Fruit fly (Drosophila melanogaster) whole organism, larva: ENCODE data around the gene CG4768.
A peak's percentile ranks its signal among the peaks of the same experiment; 100 is the strongest.

Source experiments
- noc ChIP-seq: fragments of 200-800 bp; sonication (Bioruptor generic); optimal IDR thresholded peaks from 3 replicates; lab custom pipeline; 2019; ENCODE audit warnings: missing biosample characterization, mild to moderate bottlenecking, missing genetic modification characterization, moderate library complexity

The CG4768 gene

DNA sequence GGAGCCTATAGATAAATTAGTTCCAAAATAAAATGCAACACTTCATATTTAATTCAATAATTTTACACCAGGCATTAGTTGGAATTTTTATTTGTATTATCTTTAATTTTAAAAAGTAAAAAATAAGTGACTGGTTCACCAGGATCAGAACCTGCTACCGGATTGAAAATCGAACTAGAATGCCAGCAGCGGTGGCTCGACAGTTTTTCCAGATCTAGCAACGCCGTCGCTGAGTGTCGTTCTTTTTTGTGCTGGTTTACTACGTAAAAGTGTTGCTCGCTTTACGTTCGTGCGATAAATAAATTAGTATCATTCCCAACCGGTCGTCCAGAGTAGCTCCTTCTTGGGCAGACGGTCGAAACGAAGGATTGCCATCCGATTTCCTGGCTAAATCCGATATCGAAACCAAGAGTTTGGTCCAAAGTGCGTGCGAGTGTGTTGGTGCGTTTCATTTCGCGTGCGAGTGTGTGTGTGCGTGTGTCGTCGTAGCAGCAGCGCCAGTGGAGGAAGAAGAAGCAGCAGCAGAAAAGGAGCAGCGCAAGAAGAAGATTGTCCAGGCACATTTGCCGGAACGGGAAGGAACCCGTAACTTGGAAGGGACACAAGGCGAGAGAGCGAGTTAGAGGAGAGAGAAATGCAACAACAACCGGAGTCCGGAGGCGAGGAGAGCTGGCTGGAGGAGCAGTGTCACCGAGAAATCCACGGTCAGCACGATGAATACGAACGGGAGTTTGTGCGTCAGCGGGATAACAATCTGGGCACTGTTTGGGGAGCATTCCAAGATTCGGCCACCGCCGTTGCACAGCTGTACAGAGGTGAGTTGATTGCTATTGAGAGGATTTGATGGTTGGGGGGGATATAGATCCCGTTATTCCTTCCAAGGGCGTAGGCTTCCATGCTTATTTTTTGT, at the start of gene CG4768:
Gene CG4768, plus strand, starts transcription at position 200 of the 910 bp plus-strand sequence.
- no peak for TF ChIP-seq noc (tag; lab: Kevin White, UChicago)

DNA sequence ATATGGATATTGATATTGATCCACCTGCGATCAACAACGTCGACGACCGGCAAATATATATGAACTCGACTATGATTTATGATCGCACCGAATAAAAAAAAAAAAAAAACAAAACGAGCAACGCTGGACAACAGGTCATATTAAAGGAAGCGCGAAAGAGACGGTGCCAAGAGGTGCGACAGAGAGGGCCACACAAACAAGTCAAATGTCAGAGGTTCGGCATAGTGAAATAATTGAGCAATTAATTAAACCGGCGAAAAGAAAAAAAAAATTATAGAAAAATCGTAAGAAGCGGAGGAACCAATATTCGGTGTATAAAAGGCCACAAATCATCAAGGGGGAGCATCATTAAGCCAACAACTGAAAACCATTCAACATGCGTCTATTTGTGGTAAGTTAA, 49.4 kb upstream of the CG4768 start, which contains the start of gene Twdlalpha:
Gene Twdlalpha, plus strand, starts transcription at position 301 of the 400 bp plus-strand sequence.
- TF ChIP-seq noc (tag; lab: Kevin White, UChicago), result no peak

DNA sequence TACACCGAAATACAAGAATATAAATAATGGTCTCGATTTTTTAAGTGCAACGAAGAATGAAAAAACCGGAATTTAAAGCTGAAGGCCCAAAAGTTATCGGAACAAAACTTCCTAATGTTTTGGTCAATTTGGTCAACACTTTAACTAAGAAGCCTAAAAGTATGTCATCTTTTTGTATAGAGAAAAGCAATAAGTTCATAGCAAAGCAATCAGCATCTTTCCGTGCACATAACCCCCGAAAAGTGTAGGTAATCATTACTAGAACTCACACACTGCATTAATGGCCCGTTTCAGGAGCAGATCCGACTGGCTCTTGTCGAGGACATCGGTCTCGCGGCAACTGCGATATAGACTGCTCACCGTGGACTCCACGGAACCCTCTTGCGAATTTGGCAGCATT, 47.6 kb upstream of the CG4768 start:
- TF ChIP-seq noc (tag; lab: Kevin White, UChicago), result no peak

DNA sequence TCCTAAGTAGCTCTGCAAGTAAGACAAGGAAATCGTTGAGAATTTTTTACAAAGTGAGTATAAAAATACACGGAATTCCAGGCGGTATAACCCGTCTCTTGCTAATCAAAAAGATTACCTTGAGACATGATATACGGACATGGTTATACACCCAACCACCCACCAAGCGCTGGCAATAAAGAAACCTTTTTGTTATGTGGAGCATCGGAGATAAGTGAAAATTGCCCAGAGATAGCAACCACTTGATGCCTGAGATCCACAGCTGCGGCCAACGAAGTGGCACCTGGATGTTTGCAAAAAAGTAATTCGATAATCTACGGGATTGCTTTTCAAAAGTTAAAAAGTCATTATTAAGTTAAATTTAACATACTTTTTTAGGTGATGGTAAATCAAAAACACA, 46.0 kb upstream of the CG4768 start:
- no peak for TF ChIP-seq noc (tag; lab: Kevin White, UChicago)

DNA sequence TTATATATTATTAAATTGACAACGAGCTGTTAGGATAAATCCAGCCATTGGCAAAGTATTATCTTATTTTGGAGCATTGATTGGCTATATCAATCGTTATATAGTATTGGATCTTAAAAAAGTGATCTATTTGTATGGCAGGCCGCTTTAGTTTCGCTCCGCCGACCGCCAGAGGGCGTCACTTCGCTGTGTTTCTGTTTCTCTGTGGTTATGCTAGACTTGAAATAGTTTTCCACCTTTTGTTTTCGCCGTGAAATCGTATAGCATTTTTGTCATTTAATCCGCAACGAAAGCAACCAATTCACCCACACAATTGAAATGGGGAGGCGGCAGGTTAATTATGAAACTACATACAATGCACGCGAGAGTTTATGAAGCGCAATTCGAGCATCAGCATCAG, 45.1 kb upstream of the CG4768 start:
- no peak for TF ChIP-seq noc (tag; lab: Kevin White, UChicago)

DNA sequence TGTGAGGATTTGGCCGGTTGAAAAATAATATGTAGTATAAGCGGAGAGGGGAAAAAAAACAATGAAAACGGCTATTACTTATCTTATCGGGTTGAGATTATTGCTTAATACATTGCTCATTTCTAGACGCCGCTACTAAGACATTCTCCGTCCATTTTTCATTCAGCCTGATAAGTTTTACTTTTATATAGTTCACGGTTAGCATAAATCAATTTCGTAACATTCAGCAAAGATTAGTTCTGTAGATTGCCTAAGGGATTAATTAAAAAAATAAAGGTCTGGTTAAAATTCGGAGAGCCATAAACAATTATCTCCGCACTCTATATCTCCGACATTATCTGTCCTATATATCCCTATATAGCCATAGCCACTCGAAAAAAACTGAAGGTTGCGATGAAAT, 44.5 kb upstream of the CG4768 start:
- TF ChIP-seq noc (tag; lab: Kevin White, UChicago), result peak; percentile 85

DNA sequence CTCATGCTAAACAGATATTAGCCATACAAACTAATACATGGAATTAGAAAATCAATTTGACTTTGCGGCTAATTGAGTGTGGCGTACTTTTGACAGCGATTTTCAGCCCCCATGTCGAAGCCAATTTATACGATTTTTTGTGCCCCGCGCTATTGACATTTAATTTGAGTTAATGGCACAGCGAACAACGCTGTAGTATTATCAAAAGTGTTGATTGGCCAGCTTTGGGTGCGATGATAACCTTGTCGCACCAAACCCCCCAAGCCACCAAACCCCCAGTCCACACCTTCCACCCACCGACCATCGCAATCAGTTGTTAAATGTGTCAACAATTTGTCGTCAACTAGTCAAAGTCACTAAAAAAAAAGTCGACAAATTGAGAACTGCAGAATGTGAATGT, 42.6 kb upstream of the CG4768 start:
- TF ChIP-seq noc (tag; lab: Kevin White, UChicago), result peak; percentile 68

DNA sequence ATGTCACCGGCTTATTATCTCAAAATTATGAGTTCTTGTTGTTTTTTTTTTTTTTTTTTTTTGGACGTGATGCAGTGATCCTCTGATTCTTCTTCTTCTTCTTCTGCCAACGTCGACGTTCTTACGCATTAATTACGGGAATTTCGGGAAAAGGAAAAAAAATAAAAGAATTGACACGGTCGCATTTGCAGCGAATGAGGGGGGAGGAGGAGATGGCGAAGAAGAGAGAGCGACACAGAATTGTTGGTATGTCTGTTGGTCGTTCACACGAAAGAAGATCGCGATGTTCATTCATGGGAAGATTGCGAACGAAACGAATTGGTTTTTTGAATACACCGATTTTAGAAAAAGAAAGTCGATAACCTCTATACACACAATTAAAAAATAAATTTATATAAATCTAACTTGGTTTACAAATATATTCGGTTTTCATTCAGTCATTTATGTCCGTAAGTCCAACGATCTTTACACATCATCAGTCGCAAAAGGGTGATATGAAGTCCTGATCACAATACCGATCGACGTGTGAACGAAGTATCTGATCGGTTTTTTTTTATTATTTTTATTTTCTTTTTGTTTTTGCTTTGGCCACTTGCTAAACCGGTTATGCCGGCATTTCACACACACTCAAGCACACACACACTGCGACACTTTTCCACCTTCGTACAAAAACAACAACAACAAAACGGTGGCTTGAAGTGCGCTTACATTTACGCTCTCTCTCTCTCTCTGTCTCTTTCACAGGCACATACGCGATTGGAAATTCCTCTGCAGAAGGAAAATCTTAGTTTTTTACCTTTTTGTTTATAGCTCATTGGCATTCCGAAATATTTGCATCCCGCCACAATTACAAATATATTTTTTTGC, 41.0 kb upstream of the CG4768 start:
- peak; percentile 82 for TF ChIP-seq noc (tag; lab: Kevin White, UChicago)

DNA sequence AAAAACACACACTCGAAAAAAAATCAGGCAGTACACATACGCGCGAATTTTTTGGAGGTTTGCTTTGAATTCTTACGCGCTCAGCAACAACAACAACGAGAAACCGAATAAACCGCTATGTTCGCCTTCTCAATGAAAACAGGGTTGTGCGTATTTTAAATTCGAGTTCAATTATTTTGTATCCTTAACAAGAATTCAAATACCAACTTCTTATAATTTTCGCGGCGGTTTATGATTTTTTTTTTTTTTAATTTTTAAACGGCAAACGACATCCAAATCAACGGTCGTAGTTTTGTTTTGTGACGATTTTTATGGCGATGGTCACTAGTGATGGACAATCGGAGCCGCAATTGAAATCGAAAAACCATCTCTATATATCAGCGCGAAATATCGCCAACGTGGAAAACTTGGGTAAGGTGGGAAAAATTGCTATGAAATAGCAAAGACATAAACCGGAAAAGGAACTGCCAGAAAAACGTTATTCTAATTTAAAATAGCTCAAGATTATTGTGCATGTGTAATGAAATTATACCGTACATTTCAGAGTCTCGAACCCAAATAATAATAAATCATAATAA, 40.3 kb upstream of the CG4768 start, which contains the start of gene goe:
Gene goe, minus strand, starts transcription at position 332 of the 578 bp plus-strand sequence.
- TF ChIP-seq noc (tag; lab: Kevin White, UChicago), result peak; percentile 56

DNA sequence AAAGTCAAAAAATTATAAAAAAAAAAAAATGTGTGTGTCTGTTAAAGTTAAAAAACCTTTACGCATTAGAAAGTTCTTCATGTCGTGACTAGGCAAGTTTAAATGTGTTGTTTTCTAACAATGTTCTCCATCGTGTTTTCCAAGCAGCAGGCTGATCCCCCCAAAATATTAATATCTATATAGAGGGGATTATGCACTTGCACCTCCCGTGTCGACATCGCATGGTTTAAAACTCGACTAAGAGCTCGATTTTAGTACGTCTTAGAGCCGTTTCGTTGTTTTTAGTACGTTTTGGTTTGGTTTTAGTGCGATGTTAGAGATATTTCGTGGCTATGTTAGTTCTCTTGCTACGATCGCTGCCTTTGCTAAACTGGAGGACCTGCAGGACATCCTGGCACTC, 38.9 kb upstream of the CG4768 start:
- TF ChIP-seq noc (tag; lab: Kevin White, UChicago), result no peak

DNA sequence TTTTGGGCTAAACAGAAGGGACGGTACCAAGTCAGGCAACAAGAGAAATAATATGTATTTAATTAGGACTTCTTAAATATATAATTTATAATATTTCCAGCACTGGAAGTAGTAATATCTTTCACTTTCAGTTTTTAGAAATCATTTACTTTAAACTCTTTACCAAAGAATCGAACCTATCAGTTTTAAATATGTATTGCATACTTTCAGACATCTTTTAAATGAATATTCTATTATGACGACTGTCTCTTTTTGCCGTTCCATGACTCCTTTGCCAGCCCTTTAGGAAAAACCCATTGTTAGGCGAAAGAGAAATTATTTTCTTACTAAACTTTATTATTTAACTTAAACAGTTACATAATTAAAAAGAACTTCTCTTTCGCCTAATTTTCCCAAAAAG, 34.3 kb upstream of the CG4768 start:
- no peak for TF ChIP-seq noc (tag; lab: Kevin White, UChicago)

DNA sequence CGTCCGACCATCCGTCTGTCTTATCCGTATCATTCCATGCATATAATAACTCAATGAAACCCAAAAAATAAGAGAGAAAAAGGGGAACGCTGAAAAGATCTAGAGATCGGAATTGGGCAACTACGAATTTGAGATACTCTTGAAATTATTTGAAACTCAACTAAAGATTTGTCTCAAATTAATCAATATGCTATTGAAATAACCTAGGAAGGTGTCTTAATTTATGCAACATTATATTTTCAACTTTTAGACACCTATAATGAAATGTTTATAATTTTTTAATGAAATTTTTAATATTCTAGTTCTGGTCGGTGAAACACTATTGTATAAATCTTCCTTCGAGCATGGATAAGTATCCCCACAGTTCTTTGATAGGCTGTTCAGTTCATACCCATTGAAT, 31.4 kb upstream of the CG4768 start:
- TF ChIP-seq noc (tag; lab: Kevin White, UChicago), result no peak

DNA sequence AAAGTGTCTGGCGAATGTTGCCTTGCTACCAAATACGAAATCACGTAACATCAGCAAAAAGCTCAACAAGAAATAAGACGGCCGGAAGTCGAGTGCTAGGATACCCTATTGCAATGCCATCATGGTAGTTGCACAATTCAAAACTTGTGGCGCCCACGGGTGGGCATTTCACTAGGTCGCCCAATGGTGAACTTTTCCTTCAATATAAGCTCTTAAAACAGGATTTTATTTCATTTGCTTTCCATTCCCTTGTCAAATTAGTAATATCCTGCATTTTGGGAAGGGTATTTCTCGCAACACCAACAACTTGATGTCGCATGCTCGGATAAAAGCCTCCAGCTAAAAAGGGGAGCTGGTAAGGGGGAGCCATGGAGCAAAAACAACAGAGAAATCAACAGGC, 30.4 kb upstream of the CG4768 start:
- TF ChIP-seq noc (tag; lab: Kevin White, UChicago), result no peak

DNA sequence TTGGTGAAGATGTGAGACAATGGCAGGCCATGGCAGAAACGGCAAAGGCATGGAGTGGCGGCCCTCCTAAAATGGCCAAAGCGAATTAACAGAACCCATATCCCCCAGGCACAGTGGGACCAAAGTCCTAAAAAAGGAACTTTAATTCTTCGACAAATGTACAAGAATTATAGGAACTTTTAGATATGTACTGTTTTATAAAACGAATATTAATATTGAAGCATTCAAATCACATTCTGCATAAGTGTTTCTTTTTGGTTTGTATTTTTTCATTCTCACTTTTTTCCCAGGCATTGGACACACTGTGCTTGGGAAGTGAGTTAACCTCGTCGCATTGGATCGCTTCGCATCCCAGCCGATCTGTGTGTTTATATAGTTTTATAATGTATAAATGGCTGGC, 27.0 kb upstream of the CG4768 start:
- TF ChIP-seq noc (tag; lab: Kevin White, UChicago), result no peak

DNA sequence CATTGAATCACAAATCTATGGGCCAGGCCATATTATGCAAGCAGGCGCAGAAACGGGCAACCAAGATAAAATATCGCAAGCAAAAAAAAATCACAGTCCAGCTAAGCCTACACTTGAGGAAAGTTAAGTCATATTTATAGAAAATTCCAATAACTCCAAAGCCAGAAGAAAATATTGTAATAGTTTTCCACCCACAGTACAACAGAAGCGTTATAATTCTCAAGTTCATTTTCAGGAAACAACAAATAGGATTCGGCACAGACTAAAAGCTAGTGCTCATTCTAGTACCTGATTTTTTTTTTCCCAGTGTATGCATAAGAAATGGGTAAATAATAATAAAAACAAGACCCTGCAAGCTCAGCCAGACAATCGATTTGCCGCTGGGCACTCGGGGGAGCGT, 26.1 kb upstream of the CG4768 start:
- TF ChIP-seq noc (tag; lab: Kevin White, UChicago), result no peak
